Worm (Caenorhabditis elegans) whole organism, young adult: ENCODE results near the gene acdh-11.

Experiments used
- T26A5.8 ChIP-seq: sonication (generic microtip); optimal IDR thresholded peaks from 2 replicates; lab custom pipeline; 2016; ENCODE audit warnings: missing genetic modification characterization, missing compliant biosample characterization
- nfya-2 ChIP-seq: fragments of 200-800 bp; sonication (Bioruptor generic); IDR thresholded peaks from 2 replicates; pipeline ENCODE4 v1.3.6; 2022; ENCODE audit warnings: missing genetic modification reagents, missing genetic modification characterization, missing compliant biosample characterization
- pha-4 ChIP-seq: fragments of 150-350 bp; sonication (generic microtip); optimal IDR thresholded peaks from 2 replicates; lab custom pipeline; 2014; ENCODE audit warnings: missing biosample characterization, missing genetic modification reagents, missing genetic modification characterization

- TF ChIP-seq nfya-2 (GFP tag; lab: Robert Waterston, UW) (no peak), T26A5.8 (tag; lab: Kevin White, UChicago) (no peak), pha-4 (tag; lab: Kevin White, UChicago) (no peak)
Observed at ce11 chrIII:10520523-10520922, 45.5 kb upstream of the acdh-11 start, which contains the start of gene unc-49.
